Worm (Caenorhabditis elegans) whole organism, late embryonic: ENCODE measurements around the gene smcr-8.

ENCODE experiments used
- C08G9.2 ChIP-seq: sonication (generic microtip); optimal IDR thresholded peaks from 2 replicates; lab custom pipeline; 2016; ENCODE audit warnings: mild to moderate bottlenecking, missing genetic modification characterization, moderate library complexity, missing compliant biosample characterization
- C38D4.7 ChIP-seq: fragments of 200-800 bp; sonication (Bioruptor generic); optimal IDR thresholded peaks from 2 replicates; lab custom pipeline; 2018; ENCODE audit warnings: mild to moderate bottlenecking, missing genetic modification characterization, moderate library complexity, missing compliant biosample characterization
- F13H6.1 ChIP-seq: sonication (generic microtip); optimal IDR thresholded peaks from 2 replicates; lab custom pipeline; 2016; ENCODE audit warnings: missing genetic modification characterization, missing compliant biosample characterization
- K02D7.2 ChIP-seq: sonication (generic microtip); optimal IDR thresholded peaks from 2 replicates; lab custom pipeline; 2017; ENCODE audit warnings: mild to moderate bottlenecking, missing genetic modification characterization, missing compliant biosample characterization
- K09A11.1 ChIP-seq: sonication (generic microtip); optimal IDR thresholded peaks from 2 replicates; lab custom pipeline; 2017; ENCODE audit warnings: antibody characterized with exemption, mild to moderate bottlenecking, missing genetic modification characterization, missing compliant biosample characterization; ENCODE audit not compliant: insufficient read depth
- T23F11.4 ChIP-seq: fragments of 200-800 bp; sonication (Bioruptor generic); optimal IDR thresholded peaks from 2 replicates; lab custom pipeline; 2018; ENCODE audit warnings: mild to moderate bottlenecking, missing genetic modification characterization, missing compliant biosample characterization
- Y22D7AL.16 ChIP-seq: sonication (generic microtip); optimal IDR thresholded peaks from 2 replicates; lab custom pipeline; 2016; ENCODE audit warnings: missing genetic modification characterization, missing compliant biosample characterization
- ahr-1 ChIP-seq: sonication (generic microtip); optimal IDR thresholded peaks from 2 replicates; lab custom pipeline; 2016; ENCODE audit warnings: missing genetic modification characterization, missing compliant biosample characterization
- ama-1 ChIP-seq: fragments of 150-350 bp; optimal IDR thresholded peaks from 2 replicates; lab custom pipeline; 2014
- ceh-14 ChIP-seq: sonication (generic microtip); optimal IDR thresholded peaks from 2 replicates; lab custom pipeline; 2016; ENCODE audit warnings: missing genotype, missing genetic modification characterization, missing compliant biosample characterization
- ceh-30 ChIP-seq: fragments of 150-350 bp; optimal IDR thresholded peaks from 2 replicates; lab custom pipeline; 2014; ENCODE audit warnings: missing biosample characterization, missing genetic modification characterization
- ceh-31 ChIP-seq: sonication (generic microtip); optimal IDR thresholded peaks from 2 replicates; lab custom pipeline; 2016; ENCODE audit warnings: missing genetic modification characterization, missing compliant biosample characterization
- ceh-34 ChIP-seq: sonication (generic microtip); optimal IDR thresholded peaks from 2 replicates; lab custom pipeline; 2016; ENCODE audit warnings: mild to moderate bottlenecking, missing genetic modification characterization, missing compliant biosample characterization
- ceh-48 ChIP-seq: sonication (generic microtip); optimal IDR thresholded peaks from 2 replicates; lab custom pipeline; 2016; ENCODE audit warnings: missing genetic modification characterization, inconsistent platforms, missing compliant biosample characterization
- ceh-6 ChIP-seq: fragments of 200-800 bp; sonication (Bioruptor generic); optimal IDR thresholded peaks from 2 replicates; lab custom pipeline; 2018; ENCODE audit warnings: mild to moderate bottlenecking, missing genetic modification characterization, missing compliant biosample characterization
- ceh-9 ChIP-seq: sonication (generic microtip); optimal IDR thresholded peaks from 2 replicates; lab custom pipeline; 2016; ENCODE audit warnings: mild to moderate bottlenecking, missing genetic modification characterization, inconsistent platforms, missing compliant biosample characterization
- che-1 ChIP-seq: sonication (generic microtip); optimal IDR thresholded peaks from 2 replicates; lab custom pipeline; 2016; ENCODE audit warnings: mild to moderate bottlenecking, missing genetic modification characterization, missing compliant biosample characterization
- dmd-4 ChIP-seq: sonication (generic microtip); optimal IDR thresholded peaks from 2 replicates; lab custom pipeline; 2016; ENCODE audit warnings: borderline replicate concordance, missing genetic modification characterization, missing compliant biosample characterization
- dve-1 ChIP-seq: sonication (generic microtip); optimal IDR thresholded peaks from 2 replicates; lab custom pipeline; 2017; ENCODE audit warnings: antibody characterized with exemption, mild to moderate bottlenecking, missing genetic modification characterization, missing compliant biosample characterization
- elt-2 ChIP-seq: sonication (generic microtip); optimal IDR thresholded peaks from 2 replicates; lab custom pipeline; 2016; ENCODE audit warnings: missing genetic modification reagents, missing genetic modification characterization, missing compliant biosample characterization
- elt-4 ChIP-seq: sonication (generic microtip); optimal IDR thresholded peaks from 2 replicates; lab custom pipeline; 2016; ENCODE audit warnings: missing genetic modification characterization, missing compliant biosample characterization
- ets-4 ChIP-seq: sonication (generic microtip); optimal IDR thresholded peaks from 2 replicates; lab custom pipeline; 2016; ENCODE audit warnings: missing genetic modification characterization, missing compliant biosample characterization
- eyg-1 ChIP-seq: sonication (generic microtip); optimal IDR thresholded peaks from 2 replicates; lab custom pipeline; 2016; ENCODE audit warnings: missing genotype, missing genetic modification characterization, missing compliant biosample characterization
- fkh-10 ChIP-seq: fragments of 150-350 bp; optimal IDR thresholded peaks from 2 replicates; lab custom pipeline; 2014; ENCODE audit warnings: missing biosample characterization, missing genetic modification reagents, missing genetic modification characterization
- fkh-6 ChIP-seq: sonication (generic microtip); optimal IDR thresholded peaks from 2 replicates; lab custom pipeline; 2016; ENCODE audit warnings: missing genetic modification characterization, missing compliant biosample characterization
- gmeb-2 ChIP-seq: sonication (generic microtip); optimal IDR thresholded peaks from 2 replicates; lab custom pipeline; 2016; ENCODE audit warnings: missing genetic modification characterization, inconsistent platforms, missing compliant biosample characterization
- hlh-15 ChIP-seq: sonication (generic microtip); optimal IDR thresholded peaks from 2 replicates; lab custom pipeline; 2016; ENCODE audit warnings: missing genetic modification characterization, missing compliant biosample characterization
- hlh-6 ChIP-seq: sonication (generic microtip); optimal IDR thresholded peaks from 2 replicates; lab custom pipeline; 2016; ENCODE audit warnings: missing genotype, missing genetic modification characterization, missing compliant biosample characterization
- lim-6 ChIP-seq: sonication (generic microtip); optimal IDR thresholded peaks from 2 replicates; lab custom pipeline; 2016; ENCODE audit warnings: missing genetic modification characterization, missing compliant biosample characterization
- lin-11 ChIP-seq: fragments of 200-800 bp; sonication (Bioruptor generic); optimal IDR thresholded peaks from 2 replicates; lab custom pipeline; 2018; ENCODE audit warnings: mild to moderate bottlenecking, missing genetic modification characterization, missing compliant biosample characterization
- madf-2 ChIP-seq: sonication (generic microtip); optimal IDR thresholded peaks from 2 replicates; lab custom pipeline; 2017; ENCODE audit warnings: missing genetic modification characterization, missing compliant biosample characterization
- mec-3 ChIP-seq: sonication (generic microtip); optimal IDR thresholded peaks from 2 replicates; lab custom pipeline; 2016; ENCODE audit warnings: borderline replicate concordance, missing genetic modification characterization, missing compliant biosample characterization
- nfya-1 ChIP-seq: sonication (generic microtip); optimal IDR thresholded peaks from 2 replicates; lab custom pipeline; 2017; ENCODE audit warnings: missing genetic modification characterization, mild to moderate bottlenecking, missing compliant biosample characterization, antibody characterized with exemption, moderate library complexity
- nhr-11 ChIP-seq: fragments of 150-350 bp; optimal IDR thresholded peaks from 2 replicates; lab custom pipeline; 2014; ENCODE audit warnings: missing biosample characterization, missing genetic modification characterization
- nhr-232 ChIP-seq: sonication (generic microtip); optimal IDR thresholded peaks from 2 replicates; lab custom pipeline; 2016; ENCODE audit warnings: missing genetic modification characterization, missing compliant biosample characterization
- npax-4 ChIP-seq: sonication (generic microtip); optimal IDR thresholded peaks from 2 replicates; lab custom pipeline; 2016; ENCODE audit warnings: missing genetic modification characterization, missing compliant biosample characterization
- odd-2 ChIP-seq: sonication (generic microtip); optimal IDR thresholded peaks from 2 replicates; lab custom pipeline; 2017; ENCODE audit warnings: antibody characterized with exemption, mild to moderate bottlenecking, missing genetic modification characterization, missing compliant biosample characterization
- pag-3 ChIP-seq: sonication (generic microtip); optimal IDR thresholded peaks from 2 replicates; lab custom pipeline; 2016; ENCODE audit warnings: missing compliant biosample characterization, missing genetic modification characterization, borderline replicate concordance
- pat-9 ChIP-seq: fragments of 200-800 bp; sonication (Bioruptor generic); optimal IDR thresholded peaks from 2 replicates; lab custom pipeline; 2018; ENCODE audit warnings: mild to moderate bottlenecking, missing genetic modification characterization, moderate library complexity, missing compliant biosample characterization
- pax-1 ChIP-seq: fragments of 150-350 bp; optimal IDR thresholded peaks from 2 replicates; lab custom pipeline; 2014; ENCODE audit warnings: missing biosample characterization, missing genetic modification characterization
- pha-2 ChIP-seq: sonication (generic microtip); optimal IDR thresholded peaks from 2 replicates; lab custom pipeline; 2017; ENCODE audit warnings: mild to moderate bottlenecking, missing genetic modification characterization, missing compliant biosample characterization
- pha-4 ChIP-seq: fragments of 150-350 bp; optimal IDR thresholded peaks from 2 replicates; lab custom pipeline; 2018; ENCODE audit warnings: missing biosample characterization, missing genetic modification reagents, missing genetic modification characterization
- pros-1 ChIP-seq: fragments of 150-350 bp; optimal IDR thresholded peaks from 2 replicates; lab custom pipeline; 2014; ENCODE audit warnings: missing biosample characterization, missing genetic modification reagents, missing genetic modification characterization
- ref-2 ChIP-seq: sonication (generic microtip); optimal IDR thresholded peaks from 2 replicates; lab custom pipeline; 2016; ENCODE audit warnings: missing genetic modification characterization, missing compliant biosample characterization
- rnt-1 ChIP-seq: sonication (generic microtip); optimal IDR thresholded peaks from 2 replicates; lab custom pipeline; 2016; ENCODE audit warnings: missing genetic modification characterization, missing compliant biosample characterization
- sdc-2 ChIP-seq: sonication (generic microtip); optimal IDR thresholded peaks from 2 replicates; lab custom pipeline; 2016; ENCODE audit warnings: missing genotype, missing genetic modification characterization, missing compliant biosample characterization
- sox-2 ChIP-seq: fragments of 200-800 bp; sonication (Bioruptor generic); IDR thresholded peaks from 2 replicates; pipeline ENCODE4 v1.3.6; 2022; ENCODE audit warnings: missing genetic modification reagents, missing genetic modification characterization, missing compliant biosample characterization
- sox-4 ChIP-seq: sonication (generic microtip); optimal IDR thresholded peaks from 2 replicates; lab custom pipeline; 2017; ENCODE audit warnings: mild to moderate bottlenecking, missing genetic modification characterization, inconsistent platforms, missing compliant biosample characterization
- tbx-7 ChIP-seq: sonication (generic microtip); optimal IDR thresholded peaks from 2 replicates; lab custom pipeline; 2016; ENCODE audit warnings: missing genotype, missing genetic modification characterization, missing compliant biosample characterization
- unc-42 ChIP-seq: sonication (generic microtip); optimal IDR thresholded peaks from 2 replicates; lab custom pipeline; 2016; ENCODE audit warnings: missing genotype, missing genetic modification characterization, missing compliant biosample characterization
- unc-55 ChIP-seq: sonication (generic microtip); optimal IDR thresholded peaks from 2 replicates; lab custom pipeline; 2017; ENCODE audit warnings: missing biosample characterization, missing genetic modification reagents, missing genetic modification characterization
- unc-86 ChIP-seq: sonication (generic microtip); optimal IDR thresholded peaks from 2 replicates; lab custom pipeline; 2016; ENCODE audit warnings: missing genetic modification characterization, missing compliant biosample characterization
- zip-5 ChIP-seq: sonication (generic microtip); optimal IDR thresholded peaks from 2 replicates; lab custom pipeline; 2016; ENCODE audit warnings: missing genetic modification characterization, missing compliant biosample characterization
- ztf-16 ChIP-seq: sonication (generic microtip); optimal IDR thresholded peaks from 2 replicates; lab custom pipeline; 2017; ENCODE audit warnings: missing genetic modification characterization, missing compliant biosample characterization

Gene smcr-8

ce11 chrIII:5013915-5014346, 14.8 kb downstream of the smcr-8 start:
- TF ChIP-seq hlh-6 (tag; lab: Kevin White, UChicago) = peak; percentile 54
- TF ChIP-seq tbx-7 (tag; lab: Kevin White, UChicago) = no peak
- peak; percentile 29 for TF ChIP-seq odd-2 (tag; lab: Kevin White, UChicago)
- no peak for TF ChIP-seq ztf-16 (tag; lab: Kevin White, UChicago)
- TF ChIP-seq F13H6.1 (tag; lab: Kevin White, UChicago) = peak; percentile 86
- peak; percentile 20 for TF ChIP-seq elt-2 (tag; lab: Kevin White, UChicago)
- TF ChIP-seq che-1 = no peak
- TF ChIP-seq ama-1 = no peak
- TF ChIP-seq pax-1 (tag; lab: Kevin White, UChicago) = peak; percentile 67
- no peak for TF ChIP-seq K02D7.2 (tag; lab: Kevin White, UChicago)
- peak; percentile 96 for TF ChIP-seq nfya-1 (tag; lab: Kevin White, UChicago)
- peak; percentile 53; the same call in 1 of the 2 replicates for TF ChIP-seq sox-2 (GFP tag; lab: Robert Waterston, UW)
- TF ChIP-seq ceh-31 (tag; lab: Kevin White, UChicago) = peak; percentile 98
- TF ChIP-seq C38D4.7 (GFP tag; lab: Kevin White, UChicago) = no peak
- peak; percentile 92 for TF ChIP-seq ref-2
- no peak for TF ChIP-seq gmeb-2 (tag; lab: Kevin White, UChicago)
- peak; percentile 35 for TF ChIP-seq fkh-10 (GFP tag; lab: Kevin White, UChicago)
- peak; percentile 43 for TF ChIP-seq ceh-48 (tag; lab: Kevin White, UChicago)
- no peak for TF ChIP-seq pat-9 (tag; lab: Kevin White, UChicago)
- TF ChIP-seq unc-55 (GFP tag; lab: Kevin White, UChicago) = peak; percentile 96
- TF ChIP-seq ets-4 (tag; lab: Kevin White, UChicago) = peak; percentile 84
- no peak for TF ChIP-seq ceh-9 (tag; lab: Kevin White, UChicago)
- TF ChIP-seq Y22D7AL.16 (tag; lab: Kevin White, UChicago) = no peak
- no peak for TF ChIP-seq pha-4 (tag; lab: Kevin White, UChicago)
- peak; percentile 51 for TF ChIP-seq T23F11.4 (GFP tag; lab: Kevin White, UChicago)
- TF ChIP-seq ceh-6 (GFP tag; lab: Kevin White, UChicago) = no peak
- peak; percentile 51 for TF ChIP-seq pag-3 (tag; lab: Kevin White, UChicago)
- peak; percentile 28 for TF ChIP-seq K09A11.1 (tag; lab: Kevin White, UChicago)
- peak; percentile 84 for TF ChIP-seq pros-1
- TF ChIP-seq unc-86 (tag; lab: Kevin White, UChicago) = no peak
- no peak for TF ChIP-seq lin-11 (tag; lab: Kevin White, UChicago)
- no peak for TF ChIP-seq nhr-11 (tag; lab: Kevin White, UChicago)
- TF ChIP-seq hlh-15 (tag; lab: Kevin White, UChicago) = no peak
- peak; percentile 38 for TF ChIP-seq dve-1 (tag; lab: Kevin White, UChicago)
- TF ChIP-seq ahr-1 (tag; lab: Kevin White, UChicago) = no peak
- peak; percentile 87 for TF ChIP-seq ceh-14
- TF ChIP-seq eyg-1 (tag; lab: Kevin White, UChicago) = peak; percentile 40
- TF ChIP-seq C08G9.2 (tag; lab: Kevin White, UChicago) = peak; percentile 48
- peak; percentile 70 for TF ChIP-seq pha-2 (tag; lab: Kevin White, UChicago)
- peak; percentile 56 for TF ChIP-seq madf-2 (tag; lab: Kevin White, UChicago)
- no peak for TF ChIP-seq elt-4
- peak; percentile 90 for TF ChIP-seq rnt-1 (tag; lab: Kevin White, UChicago)
- no peak for TF ChIP-seq zip-5 (tag; lab: Kevin White, UChicago)
- TF ChIP-seq sdc-2 (tag; lab: Kevin White, UChicago) = peak; percentile 66
- peak; percentile 91 for TF ChIP-seq ceh-34 (tag; lab: Kevin White, UChicago)
- TF ChIP-seq lim-6 (tag; lab: Kevin White, UChicago) = peak; percentile 58
- peak; percentile 96 for TF ChIP-seq unc-42 (tag; lab: Kevin White, UChicago)
- TF ChIP-seq sox-4 (tag; lab: Kevin White, UChicago) = peak; percentile 32
- peak; percentile 22 for TF ChIP-seq dmd-4 (tag; lab: Kevin White, UChicago)
- TF ChIP-seq fkh-6 (tag; lab: Kevin White, UChicago) = no peak
- peak; percentile 42 for TF ChIP-seq nhr-232
- TF ChIP-seq npax-4 (tag; lab: Kevin White, UChicago) = no peak
- TF ChIP-seq mec-3 (tag; lab: Kevin White, UChicago) = peak; percentile 38
- no peak for TF ChIP-seq ceh-30 (tag; lab: Kevin White, UChicago)
